Fruit fly (Drosophila melanogaster): ENCODE measurements around the gene CG43367.

CG43367 gene

dm6 chr3L:4209078-4209477 is 15.3 kb downstream of the CG43367 start, which contains the start of gene Cpr64Aa:
TSS of gene Cpr64Aa (minus strand) at chr3L:4209178.
- no peak for TF ChIP-seq CG10669 (GFP tag; optimal IDR thresholded peaks at IDR 0.05)
- no peak for TF ChIP-seq CG11762 (GFP tag; optimal IDR thresholded peaks at IDR 0.05; ENCODE audit: insufficient read depth)
- TF ChIP-seq eg (GFP tag; IDR thresholded peaks at IDR 0.05), result 0 out of 3 replicates have a peak, but pooled peaks have one; percentile 37
- TF ChIP-seq Sox15 (GFP tag; optimal IDR thresholded peaks at IDR 0.05), result no peak
- TF ChIP-seq Ets21C (GFP tag; optimal IDR thresholded peaks at IDR 0.05), result no peak

- peak; percentile 40 for TF ChIP-seq CG6276 (GFP tag; optimal IDR thresholded peaks at IDR 0.05)
- TF ChIP-seq CG6163 (GFP tag; IDR thresholded peaks at IDR 0.05), result peak; percentile 41; the same call in 2 of the 3 replicates
- TF ChIP-seq eg (GFP tag; IDR thresholded peaks at IDR 0.05), result peak; percentile 85
- TF ChIP-seq Gug (GFP tag; IDR thresholded peaks at IDR 0.05), result peak; percentile 47
- TF ChIP-seq CG34406 (GFP tag; optimal IDR thresholded peaks at IDR 0.05), result no peak
- no peak for TF ChIP-seq CG11762 (GFP tag; optimal IDR thresholded peaks at IDR 0.05; ENCODE audit: insufficient read depth)
- peak; percentile 36 for TF ChIP-seq CG3919 (GFP tag; optimal IDR thresholded peaks at IDR 0.05)
- peak; percentile 67 for TF ChIP-seq CG11294 (GFP tag; IDR thresholded peaks at IDR 0.05)
Observed at dm6 chr3L:4209731-4210130, 15.9 kb downstream of the CG43367 start.

dm6 chr3L:4211440-4211839 is 17.6 kb downstream of the CG43367 start, which contains the start of gene Cpr64Ab:
TSS of gene Cpr64Ab (minus strand) at chr3L:4211540.
- TF ChIP-seq CG8319 (GFP tag; optimal IDR thresholded peaks at IDR 0.05) (no peak), CG6163 (GFP tag; IDR thresholded peaks at IDR 0.05) (no peak), lz (GFP tag; optimal IDR thresholded peaks at IDR 0.05) (no peak), OdsH (GFP tag; optimal IDR thresholded peaks at IDR 0.05) (no peak), CG6276 (GFP tag; optimal IDR thresholded peaks at IDR 0.05) (no peak), ss (GFP tag; optimal IDR thresholded peaks at IDR 0.05) (no peak), Sox15 (GFP tag; optimal IDR thresholded peaks at IDR 0.05) (no peak)

dm6 chr3L:4212815-4213214 is 19.0 kb downstream of the CG43367 start, which contains the start of gene Cpr64Ac:
TSS of gene Cpr64Ac (minus strand) at chr3L:4212915.
- no peak for TF ChIP-seq Hr39 (GFP tag; optimal IDR thresholded peaks at IDR 0.05)
- TF ChIP-seq Gug (GFP tag; IDR thresholded peaks at IDR 0.05), result no peak
- no peak for TF ChIP-seq Smox (GFP tag; optimal IDR thresholded peaks at IDR 0.05)
- no peak for TF ChIP-seq CG8632 (GFP tag; optimal IDR thresholded peaks at IDR 0.05)
- TF ChIP-seq Lpt (GFP tag; optimal IDR thresholded peaks at IDR 0.05), result no peak

DNA sequence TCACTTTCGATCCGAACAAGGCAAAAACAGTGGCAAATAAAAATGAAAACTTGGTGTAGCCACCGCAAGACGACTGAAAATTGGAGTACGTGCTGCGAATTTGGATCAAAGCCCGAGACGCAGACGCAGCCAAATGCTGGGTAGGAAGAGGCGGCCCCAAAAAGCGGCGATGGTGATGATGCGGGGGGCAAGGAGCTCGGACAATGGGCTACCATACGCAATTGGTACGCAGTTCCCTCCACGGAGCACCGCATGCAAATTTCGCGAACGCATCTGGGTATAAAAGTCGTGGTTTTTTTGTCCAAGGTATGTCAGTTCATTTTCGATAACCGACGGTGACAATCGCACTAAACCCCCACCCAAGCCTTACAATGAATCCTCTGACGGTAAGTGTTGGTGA is 21.3 kb downstream of the CG43367 start, which contains the start of gene Cpr64Ad:
Cpr64Ad (plus strand) TSS at position 301 of the 400 bp plus-strand sequence.
- TF ChIP-seq CG6163 (GFP tag; IDR thresholded peaks at IDR 0.05), result 0 out of 3 replicates have a peak, but pooled peaks have one; percentile 10
- TF ChIP-seq Smox (GFP tag; optimal IDR thresholded peaks at IDR 0.05), result no peak
- TF ChIP-seq salr (GFP tag; optimal IDR thresholded peaks at IDR 0.05), result no peak

DNA sequence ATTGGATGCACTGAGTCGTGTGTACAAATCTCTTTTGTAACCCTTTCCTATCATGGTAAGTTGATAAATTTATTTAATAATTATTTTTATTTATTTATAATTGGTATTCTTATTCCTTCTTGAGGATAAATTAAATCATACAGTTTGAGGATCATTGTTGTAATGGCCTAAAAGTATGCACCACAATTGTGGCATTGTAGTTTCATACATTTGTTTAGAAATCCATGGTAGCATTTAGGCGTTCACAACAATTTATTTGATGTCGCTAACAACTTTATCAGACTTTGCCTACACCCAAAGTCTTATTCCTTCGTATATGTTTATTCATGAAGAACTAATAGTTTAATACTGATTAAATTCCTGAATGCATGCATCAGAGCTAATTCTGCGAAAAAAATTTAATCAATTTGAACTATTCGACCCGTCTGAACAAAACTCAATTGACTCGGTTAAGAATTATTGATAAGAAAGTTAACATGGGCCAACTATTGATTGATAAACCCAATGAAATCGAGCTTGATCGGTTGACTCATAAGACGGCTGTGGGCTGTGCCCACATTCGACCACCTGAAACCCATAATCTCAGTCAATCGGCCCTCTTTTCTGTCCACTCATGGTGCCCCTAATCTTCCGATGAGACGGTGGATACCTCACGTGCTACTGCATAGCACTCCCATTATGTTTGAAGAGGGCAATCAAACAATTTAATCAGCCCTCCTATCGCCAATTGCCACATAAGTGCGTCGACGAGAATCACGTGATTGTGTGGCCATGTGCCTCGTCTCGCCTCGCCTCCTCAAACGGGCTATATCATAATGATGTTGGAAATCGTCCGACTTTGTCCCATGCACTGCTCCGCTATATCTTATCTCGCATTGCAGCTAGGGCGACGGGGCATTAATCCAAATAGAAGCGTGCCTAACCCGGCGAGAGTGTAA is 25.8 kb downstream of the CG43367 start:
- TF ChIP-seq fkh (GFP tag; optimal IDR thresholded peaks at IDR 0.05) (peak; percentile 63), vri (GFP tag; optimal IDR thresholded peaks at IDR 0.05) (no peak), Eip78C (GFP tag) (peak; percentile 48), eg (GFP tag; IDR thresholded peaks at IDR 0.05) (peak; percentile 42; the same call in 1 of the 3 replicates), Blimp-1 (GFP tag; optimal IDR thresholded peaks at IDR 0.05) (no peak), fd85E (GFP tag; optimal IDR thresholded peaks at IDR 0.05) (no peak), CG8319 (GFP tag; optimal IDR thresholded peaks at IDR 0.05) (no peak), Sox102F (GFP tag; optimal IDR thresholded peaks at IDR 0.05) (no peak), net (GFP tag; optimal IDR thresholded peaks at IDR 0.05) (no peak), Lpt (GFP tag; optimal IDR thresholded peaks at IDR 0.05) (no peak), CG6276 (GFP tag; optimal IDR thresholded peaks at IDR 0.05) (peak; percentile 1), Ets96B (tag; optimal IDR thresholded peaks at IDR 0.05) (no peak), svp (GFP tag) (peak; percentile 70), CG6163 (GFP tag; IDR thresholded peaks at IDR 0.05) (peak; percentile 62)

Measured in whole organism, prepupa.